Worm (Caenorhabditis elegans): ENCODE data around the gene tbx-34.

- no peak for TF ChIP-seq W03F9.2 (tag; optimal IDR thresholded peaks at IDR 0.05)
- TF ChIP-seq him-1 (tag; optimal IDR thresholded peaks at IDR 0.05), result no peak
- TF ChIP-seq dao-5 (tag; optimal IDR thresholded peaks at IDR 0.05), result no peak
Measured at ce11 chrIII:11238309-11238708, 20.3 kb upstream of the tbx-34 start.

Data from whole organism, L4/young adult.